Worm (Caenorhabditis elegans): Measurements from ENCODE around the gene ifbp-1.

ce11 chrV:13416076-13416475 lies 36.0 kb upstream of the ifbp-1 start:
- no peak for TF ChIP-seq him-1 (tag; optimal IDR thresholded peaks at IDR 0.05)
- TF ChIP-seq dao-5 (tag; optimal IDR thresholded peaks at IDR 0.05), result no peak
- no peak for TF ChIP-seq W03F9.2 (tag; optimal IDR thresholded peaks at IDR 0.05)
